Worm (Caenorhabditis elegans) whole organism, midembryonic: ENCODE measurements around the gene Y51H7C.10.

Experiments used
- cog-1 ChIP-seq: sonication (generic microtip); optimal IDR thresholded peaks from 2 replicates; lab custom pipeline; 2016; ENCODE audit warnings: missing genetic modification characterization, missing compliant biosample characterization
- ztf-23 ChIP-seq: fragments of 200-800 bp; sonication (Bioruptor generic); IDR thresholded peaks from 2 replicates; pipeline ENCODE4 v1.3.6; 2022; ENCODE audit warnings: missing genetic modification reagents, missing genetic modification characterization, missing compliant biosample characterization

DNA sequence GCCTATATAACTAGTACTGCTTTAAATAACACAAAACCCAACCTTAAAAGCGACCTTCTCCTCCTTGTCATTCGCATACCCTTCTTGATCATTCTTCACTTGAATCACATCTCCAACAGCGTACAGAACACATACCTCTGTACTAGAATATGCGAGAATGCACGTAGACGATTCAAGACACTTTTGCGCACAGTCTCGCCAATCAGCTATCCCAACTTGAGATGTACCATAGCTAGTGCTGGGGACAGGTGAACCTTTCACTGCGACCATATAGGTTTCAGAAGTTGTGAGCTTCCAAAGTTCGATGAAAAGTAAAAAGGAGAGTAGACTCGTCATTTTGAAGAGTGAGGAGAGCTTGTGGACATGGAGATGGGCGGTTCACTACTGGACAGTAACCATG, 25.9 kb downstream of the Y51H7C.10 start, which contains the start of gene F54D12.8:
- TF ChIP-seq ztf-23 (GFP tag; lab: Robert Waterston, UW) (no peak), cog-1 (tag; lab: Kevin White, UChicago) (no peak)
